Fruit fly (Drosophila melanogaster): ENCODE results near the gene Smn.

Gene Smn

dm6 chr3L:16566700-16567221 is 14.6 kb downstream of the Smn start, which contains the start of gene UQCR-6.4L (continued):
- TF ChIP-seq row (GFP tag; IDR thresholded peaks at IDR 0.05) (0 out of 3 replicates have a peak, but pooled peaks have one; percentile 7), CG6813 (GFP tag; optimal IDR thresholded peaks at IDR 0.05) (no peak), seq (GFP tag; IDR thresholded peaks at IDR 0.05) (no peak), br (optimal IDR thresholded peaks at IDR 0.05) (no peak), D (optimal IDR thresholded peaks at IDR 0.05) (no peak), D (GFP tag; optimal IDR thresholded peaks at IDR 0.05) (no peak), CG1832 (GFP tag; optimal IDR thresholded peaks at IDR 0.05) (no peak), CG15696 (tag; optimal IDR thresholded peaks at IDR 0.05) (no peak), Drgx (GFP tag; IDR thresholded peaks at IDR 0.05) (no peak), CG11456 (GFP tag; IDR thresholded peaks at IDR 0.05) (no peak), lmd (GFP tag; IDR thresholded peaks at IDR 0.05) (no peak), Med (GFP tag) (peak; percentile 34), CG12071 (GFP tag; optimal IDR thresholded peaks at IDR 0.05) (no peak), CG17328 (GFP tag; IDR thresholded peaks at IDR 0.05) (no peak), CG7786 (GFP tag; optimal IDR thresholded peaks at IDR 0.05) (no peak), CG4282 (GFP tag; optimal IDR thresholded peaks at IDR 0.05) (no peak)

dm6 chr3L:16566093-16566492 is 15.3 kb downstream of the Smn start:
- no peak for TF ChIP-seq Chrac-16 (GFP tag; optimal IDR thresholded peaks at IDR 0.05)
- TF ChIP-seq Taf1 (GFP tag; IDR thresholded peaks at IDR 0.05) = no peak
- TF ChIP-seq Atf6 (GFP tag; IDR thresholded peaks at IDR 0.05) = peak; percentile 25; the same call in 1 of the 2 replicates
- TF ChIP-seq CG7839 (tag; optimal IDR thresholded peaks at IDR 0.05) = peak; percentile 22
- TF ChIP-seq pan (optimal IDR thresholded peaks at IDR 0.05) = no peak
- peak in 1 of 2 experiments; percentile 25 for TF ChIP-seq pan (GFP tag; optimal IDR thresholded peaks at IDR 0.05 in 1 of 2, IDR thresholded peaks at IDR 0.05 in 1 of 2)
- TF ChIP-seq CG11504 (tag; optimal IDR thresholded peaks at IDR 0.05) = peak; percentile 39
- TF ChIP-seq zen (tag; optimal IDR thresholded peaks at IDR 0.05) = peak; percentile 51
- peak; percentile 27; the same call in 1 of the 3 replicates for TF ChIP-seq tgo (GFP tag; IDR thresholded peaks at IDR 0.05)
- no peak for TF ChIP-seq btn (GFP tag; optimal IDR thresholded peaks at IDR 0.05)
- TF ChIP-seq ash1 (GFP tag; optimal IDR thresholded peaks at IDR 0.05) = no peak
- no peak for TF ChIP-seq Kr (GFP tag; optimal IDR thresholded peaks at IDR 0.05)
- peak; percentile 13 for TF ChIP-seq unpg (GFP tag; optimal IDR thresholded peaks at IDR 0.05)
- TF ChIP-seq CG12391 (tag; optimal IDR thresholded peaks at IDR 0.05) = peak; percentile 29
- no peak for TF ChIP-seq Deaf1 (tag; optimal IDR thresholded peaks at IDR 0.05)
- peak; percentile 34 for TF ChIP-seq dmrt11E (tag; optimal IDR thresholded peaks at IDR 0.05)
- TF ChIP-seq CG33213 (GFP tag; optimal IDR thresholded peaks at IDR 0.05) = no peak
- no peak for TF ChIP-seq CG17802 (tag; optimal IDR thresholded peaks at IDR 0.05)
- TF ChIP-seq CG6683 (GFP tag; optimal IDR thresholded peaks at IDR 0.05) = no peak
- no peak for TF ChIP-seq pum (GFP tag; optimal IDR thresholded peaks at IDR 0.05)
- TF ChIP-seq phol (tag; optimal IDR thresholded peaks at IDR 0.05) = peak; percentile 30
- no peak for TF ChIP-seq TFAM (GFP tag; optimal IDR thresholded peaks at IDR 0.05)
- no peak for TF ChIP-seq CG9876 (GFP tag; optimal IDR thresholded peaks at IDR 0.05)
- no peak for TF ChIP-seq prd (optimal IDR thresholded peaks at IDR 0.05)
- TF ChIP-seq prd (GFP tag; IDR thresholded peaks at IDR 0.05) = peak; percentile 50; the same call in 2 of the 3 replicates
- no peak for TF ChIP-seq sob (GFP tag; IDR thresholded peaks at IDR 0.05)
- TF ChIP-seq Dref (GFP tag; IDR thresholded peaks at IDR 0.05) = no peak
- TF ChIP-seq CG31441 (GFP tag; IDR thresholded peaks at IDR 0.05) = 0 out of 2 replicates have a peak, but pooled peaks have one; percentile 32
- TF ChIP-seq B-H1 (GFP tag; IDR thresholded peaks at IDR 0.05) = no peak
- no peak for TF ChIP-seq CG10321 (GFP tag; IDR thresholded peaks at IDR 0.05)
- no peak for TF ChIP-seq tll (GFP tag; optimal IDR thresholded peaks at IDR 0.05)
- peak; percentile 7 for TF ChIP-seq dmrt99B (tag; optimal IDR thresholded peaks at IDR 0.05)
- TF ChIP-seq CG14710 (tag; optimal IDR thresholded peaks at IDR 0.05) = peak; percentile 7
- TF ChIP-seq Aef1 (GFP tag; IDR thresholded peaks at IDR 0.05) = no peak
- peak; percentile 31; the same call in 1 of the 3 replicates for TF ChIP-seq ci (GFP tag; IDR thresholded peaks at IDR 0.05)
- no peak for TF ChIP-seq PHDP (tag; optimal IDR thresholded peaks at IDR 0.05)

Measured in whole organism, embryonic.